Fruit fly (Drosophila melanogaster) whole organism, adult: Measurements from ENCODE around the gene aru.

Experiments
- CG11617 ChIP-seq: fragments of 200-800 bp; sonication (Bioruptor generic); optimal IDR thresholded peaks from 2 replicates; lab custom pipeline; 2017; ENCODE audit warnings: mild to moderate bottlenecking, missing biosample characterization, missing genetic modification reagents, missing genetic modification characterization
- CG12768 ChIP-seq: fragments of 200-800 bp; sonication (Bioruptor generic); optimal IDR thresholded peaks from 2 replicates; lab custom pipeline; 2017; ENCODE audit warnings: missing biosample characterization, missing genetic modification characterization, mild to moderate bottlenecking, moderate library complexity, missing genetic modification reagents
- CG14711 ChIP-seq: fragments of 200-800 bp; sonication (Bioruptor generic); optimal IDR thresholded peaks from 2 replicates; lab custom pipeline; 2018; ENCODE audit warnings: missing biosample characterization, mild to moderate bottlenecking, missing genetic modification characterization, moderate library complexity
- CG1620 ChIP-seq: fragments of 200-800 bp; sonication (Bioruptor generic); optimal IDR thresholded peaks from 2 replicates; lab custom pipeline; 2016; ENCODE audit warnings: missing biosample characterization, missing genetic modification characterization
- CG33017 ChIP-seq: fragments of 200-800 bp; sonication (Bioruptor generic); optimal IDR thresholded peaks from 2 replicates; lab custom pipeline; 2018; ENCODE audit warnings: missing biosample characterization, mild to moderate bottlenecking, missing genetic modification characterization, moderate library complexity
- CG5204 ChIP-seq: fragments of 200-800 bp; sonication (Bioruptor generic); optimal IDR thresholded peaks from 2 replicates; lab custom pipeline; 2016; ENCODE audit warnings: missing biosample characterization, missing genetic modification characterization
- CG7045 ChIP-seq: fragments of 200-800 bp; sonication (Bioruptor generic); optimal IDR thresholded peaks from 2 replicates; lab custom pipeline; 2017; ENCODE audit warnings: missing biosample characterization, mild to moderate bottlenecking, missing genetic modification characterization
- CG7101 ChIP-seq: fragments of 200-800 bp; sonication (Bioruptor generic); optimal IDR thresholded peaks from 2 replicates; lab custom pipeline; 2018; ENCODE audit warnings: missing biosample characterization, mild to moderate bottlenecking, missing genetic modification characterization, moderate library complexity
- Clk ChIP-seq: fragments of 200-800 bp; sonication (Bioruptor generic); optimal IDR thresholded peaks from 2 replicates; lab custom pipeline; 2017; ENCODE audit warnings: missing biosample characterization, missing genetic modification characterization
- Crg-1 ChIP-seq: fragments of 200-800 bp; sonication (Bioruptor generic); optimal IDR thresholded peaks from 2 replicates; lab custom pipeline; 2016; ENCODE audit warnings: missing biosample characterization, missing genetic modification characterization
- Hr96 ChIP-seq: fragments of 200-800 bp; sonication (Bioruptor generic); optimal IDR thresholded peaks from 2 replicates; lab custom pipeline; 2016; ENCODE audit warnings: missing biosample characterization, missing genetic modification characterization
- Mnt ChIP-seq: fragments of 200-800 bp; sonication (Bioruptor generic); optimal IDR thresholded peaks from 2 replicates; lab custom pipeline; 2016; ENCODE audit warnings: missing biosample characterization, mild to moderate bottlenecking, missing genetic modification characterization
- bab1 ChIP-seq: fragments of 200-800 bp; sonication (Bioruptor generic); optimal IDR thresholded peaks from 3 replicates; lab custom pipeline; 2019; ENCODE audit warnings: missing biosample characterization, mild to moderate bottlenecking, missing genetic modification characterization, moderate library complexity
- cic ChIP-seq: fragments of 200-800 bp; sonication (Bioruptor generic); optimal IDR thresholded peaks from 2 replicates; lab custom pipeline; 2017; ENCODE audit warnings: missing biosample characterization, mild to moderate bottlenecking, missing genetic modification characterization, moderate library complexity
- cnc ChIP-seq, 2 experiments: fragments of >200 bp; optimal IDR thresholded peaks; 2 replicates each; lab custom pipeline; 2017
- kay ChIP-seq: fragments of 200-800 bp; sonication (Bioruptor generic); peaks from one replicate; lab custom pipeline; 2016; ENCODE audit warnings: missing biosample characterization, missing genetic modification characterization, borderline replicate concordance
- ovo ChIP-seq: fragments of 200-800 bp; sonication (Bioruptor generic); optimal IDR thresholded peaks from 2 replicates; lab custom pipeline; 2016; ENCODE audit warnings: missing biosample characterization, missing genetic modification characterization
- pad ChIP-seq: fragments of 200-800 bp; sonication (Bioruptor generic); optimal IDR thresholded peaks from 3 replicates; lab custom pipeline; 2017; ENCODE audit warnings: missing biosample characterization, missing genetic modification characterization, mild to moderate bottlenecking, moderate library complexity, missing genetic modification reagents
- tj ChIP-seq: fragments of 200-800 bp; sonication (Bioruptor generic); optimal IDR thresholded peaks from 3 replicates; lab custom pipeline; 2017; ENCODE audit warnings: missing biosample characterization, mild to moderate bottlenecking, missing genetic modification characterization, moderate library complexity
- toe ChIP-seq: fragments of 200-800 bp; sonication (Bioruptor generic); optimal IDR thresholded peaks from 2 replicates; lab custom pipeline; 2016; ENCODE audit warnings: missing biosample characterization, missing genetic modification characterization

The aru gene

dm6 chr2L:893171-893570 lies 25.0 kb upstream of the aru start:
- no peak for TF ChIP-seq CG7101
- no peak for TF ChIP-seq CG11617 (GFP tag; lab: Kevin White, UChicago)
- no peak for TF ChIP-seq bab1 (GFP tag; lab: Kevin White, UChicago)
- TF ChIP-seq ovo (GFP tag; lab: Kevin White, UChicago) = no peak
- TF ChIP-seq CG5204 = no peak
- TF ChIP-seq cnc (optimal IDR thresholded peaks at IDR 0.05; lab: Kevin White, UChicago) = no peak
- TF ChIP-seq Hr96 (GFP tag; lab: Kevin White, UChicago) = no peak
- TF ChIP-seq cic (GFP tag; lab: Kevin White, UChicago) = no peak
- no peak for TF ChIP-seq CG12768 (GFP tag; lab: Kevin White, UChicago)

DNA sequence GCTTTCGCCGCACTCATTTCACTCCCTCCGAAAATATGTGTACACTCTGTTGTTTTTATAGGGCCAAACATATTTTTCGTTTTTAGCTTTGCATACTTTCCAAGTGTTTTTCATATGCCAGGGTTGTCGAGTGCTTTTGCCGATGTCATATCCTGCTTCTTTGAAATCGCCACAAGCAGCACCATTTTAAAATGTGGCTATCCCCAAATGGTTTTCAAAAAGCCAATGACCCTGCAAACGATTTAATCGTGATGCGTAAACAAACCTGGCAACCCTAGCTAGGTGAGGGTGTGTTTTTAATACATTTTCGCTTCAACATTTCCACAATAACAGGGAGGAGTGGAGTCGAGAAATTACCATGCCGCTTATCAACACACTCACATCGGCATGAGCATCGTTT lies 24.3 kb upstream of the aru start:
- TF ChIP-seq tj (GFP tag; lab: Kevin White, UChicago) = no peak
- no peak for TF ChIP-seq CG14711 (tag; lab: Kevin White, UChicago)
- TF ChIP-seq Hr96 (GFP tag; lab: Kevin White, UChicago) = no peak
- TF ChIP-seq CG11617 (GFP tag; lab: Kevin White, UChicago) = no peak
- no peak for TF ChIP-seq bab1 (GFP tag; lab: Kevin White, UChicago)
- no peak for TF ChIP-seq Crg-1 (GFP tag; lab: Kevin White, UChicago)
- no peak for TF ChIP-seq CG7101
- no peak for TF ChIP-seq cnc (optimal IDR thresholded peaks at IDR 0.05; lab: Kevin White, UChicago)
- no peak for TF ChIP-seq Clk (GFP tag; lab: Kevin White, UChicago)
- no peak for TF ChIP-seq Mnt (GFP tag; lab: Kevin White, UChicago)
- TF ChIP-seq pad (GFP tag; lab: Kevin White, UChicago) = no peak
- TF ChIP-seq CG5204 = no peak
- TF ChIP-seq CG33017 (tag; lab: Kevin White, UChicago) = no peak
- TF ChIP-seq ovo (GFP tag; lab: Kevin White, UChicago) = no peak
- no peak for TF ChIP-seq CG7045 (GFP tag; lab: Kevin White, UChicago)
- TF ChIP-seq cic (GFP tag; lab: Kevin White, UChicago) = no peak
- no peak for TF ChIP-seq kay
- TF ChIP-seq CG12768 (GFP tag; lab: Kevin White, UChicago) = no peak

- TF ChIP-seq bab1 (GFP tag; lab: Kevin White, UChicago) = no peak
- TF ChIP-seq CG12768 (GFP tag; lab: Kevin White, UChicago) = no peak
- TF ChIP-seq toe (GFP tag; lab: Kevin White, UChicago) = no peak
- no peak for TF ChIP-seq CG11617 (GFP tag; lab: Kevin White, UChicago)
Observed at dm6 chr2L:889799-890198, 21.6 kb upstream of the aru start.

dm6 chr2L:887788-888187 lies 19.6 kb upstream of the aru start:
- TF ChIP-seq CG33017 (tag; lab: Kevin White, UChicago) (no peak), pad (GFP tag; lab: Kevin White, UChicago) (no peak), tj (GFP tag; lab: Kevin White, UChicago) (no peak), toe (GFP tag; lab: Kevin White, UChicago) (no peak), CG1620 (GFP tag; lab: Kevin White, UChicago) (no peak), CG7045 (GFP tag; lab: Kevin White, UChicago) (no peak), bab1 (GFP tag; lab: Kevin White, UChicago) (no peak), cic (GFP tag; lab: Kevin White, UChicago) (no peak), Mnt (GFP tag; lab: Kevin White, UChicago) (no peak), Hr96 (GFP tag; lab: Kevin White, UChicago) (no peak), CG12768 (GFP tag; lab: Kevin White, UChicago) (no peak), CG5204 (no peak), kay (no peak), cnc (optimal IDR thresholded peaks at IDR 0.05; lab: Kevin White, UChicago) (no peak), Clk (GFP tag; lab: Kevin White, UChicago) (no peak), ovo (GFP tag; lab: Kevin White, UChicago) (no peak), Crg-1 (GFP tag; lab: Kevin White, UChicago) (no peak), CG7101 (no peak)

DNA sequence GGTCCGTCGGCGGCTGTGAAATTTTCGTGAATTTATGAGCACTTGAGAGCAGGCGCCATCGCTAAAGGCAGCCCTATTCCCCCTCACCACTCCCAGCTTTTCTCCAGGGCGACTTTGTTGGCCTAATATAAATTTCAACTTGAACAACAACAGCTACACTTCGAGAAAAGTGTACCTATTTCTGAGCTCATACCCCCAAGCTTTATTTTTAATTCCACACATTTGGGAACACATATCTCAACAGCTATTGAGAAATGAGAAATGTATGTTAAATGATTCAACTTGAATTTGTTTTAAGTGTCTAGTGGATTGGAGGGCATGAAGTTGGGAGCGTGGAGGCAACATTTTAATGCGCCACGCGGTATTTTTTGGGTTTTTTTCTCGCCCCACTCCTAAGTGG lies 18.6 kb upstream of the aru start:
- no peak for TF ChIP-seq cnc (optimal IDR thresholded peaks at IDR 0.05; lab: Kevin White, UChicago)
- no peak for TF ChIP-seq CG12768 (GFP tag; lab: Kevin White, UChicago)
- no peak for TF ChIP-seq CG5204
- TF ChIP-seq Crg-1 (GFP tag; lab: Kevin White, UChicago) = no peak
- TF ChIP-seq bab1 (GFP tag; lab: Kevin White, UChicago) = no peak
- TF ChIP-seq toe (GFP tag; lab: Kevin White, UChicago) = no peak

dm6 chr2L:884970-885369 lies 16.8 kb upstream of the aru start, which contains the start of gene CG15824:
Gene CG15824 (minus strand): TSS chr2L:885141.
- TF ChIP-seq ovo (GFP tag; lab: Kevin White, UChicago) = no peak
- TF ChIP-seq pad (GFP tag; lab: Kevin White, UChicago) = no peak
- TF ChIP-seq Mnt (GFP tag; lab: Kevin White, UChicago) = no peak
- TF ChIP-seq Clk (GFP tag; lab: Kevin White, UChicago) = no peak
- no peak for TF ChIP-seq CG33017 (tag; lab: Kevin White, UChicago)
- TF ChIP-seq bab1 (GFP tag; lab: Kevin White, UChicago) = no peak
- TF ChIP-seq CG12768 (GFP tag; lab: Kevin White, UChicago) = no peak
- no peak for TF ChIP-seq CG7045 (GFP tag; lab: Kevin White, UChicago)
- no peak for TF ChIP-seq tj (GFP tag; lab: Kevin White, UChicago)
- TF ChIP-seq CG14711 (tag; lab: Kevin White, UChicago) = no peak
- TF ChIP-seq Crg-1 (GFP tag; lab: Kevin White, UChicago) = no peak
